Fruit fly (Drosophila melanogaster): ENCODE results near the gene naz.

DNA sequence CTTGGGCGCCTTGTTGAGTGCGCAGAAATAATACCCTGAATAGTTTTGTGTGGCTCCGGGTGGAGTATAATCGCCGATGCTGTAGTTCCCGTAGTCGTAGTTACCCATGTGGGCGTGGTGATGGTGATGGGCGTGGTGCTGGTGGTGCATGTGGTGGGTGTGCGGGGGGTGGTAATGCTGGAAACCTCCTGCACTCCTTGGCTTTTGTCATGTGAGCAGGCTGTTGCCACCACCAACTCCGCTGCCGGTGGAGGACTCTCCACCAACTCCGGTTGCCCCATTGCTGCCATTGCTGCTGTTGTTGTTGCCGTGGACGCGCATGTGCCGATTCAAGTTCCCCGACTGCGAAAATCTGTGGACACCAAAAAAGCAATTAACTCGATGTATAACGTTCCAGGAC, 39.9 kb upstream of the naz start:
- TF ChIP-seq CG14711 (tag; optimal IDR thresholded peaks at IDR 0.05) (no peak), Mnt (GFP tag; optimal IDR thresholded peaks at IDR 0.05) (no peak), CG12768 (GFP tag; optimal IDR thresholded peaks at IDR 0.05) (no peak), Clk (GFP tag; optimal IDR thresholded peaks at IDR 0.05) (no peak), CG7101 (tag; optimal IDR thresholded peaks at IDR 0.05) (no peak)

Data from whole organism, adult.